Fruit fly (Drosophila melanogaster) whole organism, embryonic: ENCODE data around the gene Mks1.

Experiments
- Atf3 ChIP-seq: fragments of 200-800 bp; sonication (Bioruptor generic); optimal IDR thresholded peaks from 3 replicates; lab custom pipeline; 2016; ENCODE audit warnings: missing biosample characterization, missing genetic modification characterization
- B-H2 ChIP-seq: fragments of 200-800 bp; sonication (Bioruptor generic); optimal IDR thresholded peaks from 2 replicates; lab custom pipeline; 2018; ENCODE audit warnings: missing biosample characterization, mild to moderate bottlenecking, missing genetic modification characterization
- BtbVII ChIP-seq: fragments of 200-800 bp; sonication (Bioruptor generic); optimal IDR thresholded peaks from 3 replicates; lab custom pipeline; 2017; ENCODE audit warnings: missing biosample characterization, mild to moderate bottlenecking, missing genetic modification characterization
- CG10147 ChIP-seq: fragments of 200-800 bp; sonication (Bioruptor generic); optimal IDR thresholded peaks from 2 replicates; lab custom pipeline; 2019; ENCODE audit warnings: missing biosample characterization, mild to moderate bottlenecking, missing genetic modification characterization, moderate library complexity
- CG12299 ChIP-seq: fragments of 200-800 bp; sonication (Bioruptor generic); optimal IDR thresholded peaks from 2 replicates; lab custom pipeline; 2018; ENCODE audit warnings: missing biosample characterization, mild to moderate bottlenecking, missing genetic modification characterization
- CG1233 ChIP-seq: fragments of 200-800 bp; sonication (Bioruptor generic); optimal IDR thresholded peaks from 4 replicates; lab custom pipeline; 2018; ENCODE audit warnings: missing biosample characterization, mild to moderate bottlenecking, missing genetic modification characterization
- CG13775 ChIP-seq: fragments of 200-800 bp; sonication (Bioruptor generic); optimal IDR thresholded peaks from 3 replicates; lab custom pipeline; 2017; ENCODE audit warnings: missing biosample characterization, mild to moderate bottlenecking, missing genetic modification characterization
- CG1603 ChIP-seq: fragments of 200-800 bp; sonication (Bioruptor generic); optimal IDR thresholded peaks from 2 replicates; lab custom pipeline; 2019; ENCODE audit warnings: missing biosample characterization, mild to moderate bottlenecking, missing genetic modification characterization, moderate library complexity
- CG17829 ChIP-seq: fragments of 200-800 bp; optimal IDR thresholded peaks from 2 replicates; lab custom pipeline; 2019; ENCODE audit warnings: missing biosample characterization, mild to moderate bottlenecking, missing genetic modification characterization, moderate library complexity
- CG34422 ChIP-seq: fragments of 200-800 bp; sonication (Bioruptor generic); IDR thresholded peaks from 3 replicates; pipeline ENCODE4 v1.3.6; 2022; ENCODE audit warnings: missing biosample characterization, missing genetic modification characterization
- CG4360 ChIP-seq: fragments of 200-800 bp; sonication (Bioruptor generic); IDR thresholded peaks from 2 replicates; pipeline ENCODE4 v1.3.6; 2022; ENCODE audit warnings: missing biosample characterization, missing genetic modification characterization
- CG4820 ChIP-seq: fragments of 200-800 bp; sonication (Bioruptor generic); optimal IDR thresholded peaks from 3 replicates; lab custom pipeline; 2016; ENCODE audit warnings: missing biosample characterization, missing genetic modification characterization
- CG6765 ChIP-seq: fragments of 200-800 bp; sonication (Bioruptor generic); optimal IDR thresholded peaks from 3 replicates; lab custom pipeline; 2017; ENCODE audit warnings: missing biosample characterization, mild to moderate bottlenecking, missing genetic modification characterization
- CG7372 ChIP-seq: fragments of 200-800 bp; sonication (Bioruptor generic); IDR thresholded peaks from 2 replicates; pipeline ENCODE4 v1.3.6; 2022; ENCODE audit warnings: missing biosample characterization, missing genetic modification characterization
- CG7556 ChIP-seq: fragments of 200-800 bp; sonication (Bioruptor generic); optimal IDR thresholded peaks from 2 replicates; lab custom pipeline; 2017; ENCODE audit warnings: missing biosample characterization, mild to moderate bottlenecking, missing genetic modification characterization
- CG8924 ChIP-seq: fragments of 200-800 bp; optimal IDR thresholded peaks from 3 replicates; lab custom pipeline; 2019; ENCODE audit warnings: missing biosample characterization, mild to moderate bottlenecking, missing genetic modification characterization, moderate library complexity
- CG9817 ChIP-seq: fragments of 200-800 bp; sonication (Bioruptor generic); optimal IDR thresholded peaks from 2 replicates; lab custom pipeline; 2018; ENCODE audit warnings: missing biosample characterization, mild to moderate bottlenecking, missing genetic modification characterization, moderate library complexity
- D ChIP-seq, 2 experiments: fragments of 200-800 bp in 1 of 2; fragments of >200 bp in 1 of 2; sonication (Bioruptor generic) in 1 of 2; optimal IDR thresholded peaks; 2 replicates in 1 of 2; 3 replicates in 1 of 2; lab custom pipeline; 2017; ENCODE audit warnings: mild to moderate bottlenecking in 1 of 2, missing biosample characterization in 1 of 2, missing genetic modification characterization in 1 of 2, missing genetic modification reagents in 1 of 2
- Dbx ChIP-seq: fragments of 200-800 bp; sonication (Bioruptor generic); IDR thresholded peaks from 3 replicates; pipeline ENCODE4 v1.3.6; 2022; ENCODE audit warnings: missing biosample characterization, missing genetic modification characterization
- Dek ChIP-seq: fragments of 200-800 bp; sonication (Bioruptor generic); optimal IDR thresholded peaks from 3 replicates; lab custom pipeline; 2019; ENCODE audit warnings: missing biosample characterization, mild to moderate bottlenecking, missing genetic modification characterization, moderate library complexity
- E2f2 ChIP-seq: fragments of 200-800 bp; sonication (Bioruptor generic); IDR thresholded peaks from 2 replicates; pipeline ENCODE4 v1.3.6; 2022; ENCODE audit warnings: missing biosample characterization, missing genetic modification characterization
- Ets65A ChIP-seq: fragments of 200-800 bp; sonication (Bioruptor generic); peaks from one replicate; lab custom pipeline; 2016; ENCODE audit warnings: missing biosample characterization, missing genetic modification characterization
- H15 ChIP-seq: fragments of 200-800 bp; sonication (Bioruptor generic); IDR thresholded peaks from 3 replicates; pipeline ENCODE4 v1.3.6; 2022; ENCODE audit warnings: missing biosample characterization, missing genetic modification characterization
- HmgZ ChIP-seq: fragments of 200-800 bp; sonication (Bioruptor generic); optimal IDR thresholded peaks from 2 replicates; lab custom pipeline; 2018; ENCODE audit warnings: missing biosample characterization, mild to moderate bottlenecking, missing genetic modification characterization
- Lhr ChIP-seq: fragments of 200-800 bp; sonication (Bioruptor generic); optimal IDR thresholded peaks from 3 replicates; lab custom pipeline; 2017; ENCODE audit warnings: mild to moderate bottlenecking, missing biosample characterization, missing genetic modification reagents, missing genetic modification characterization
- MTF-1 ChIP-seq: fragments of 200-800 bp; sonication (Bioruptor generic); optimal IDR thresholded peaks from 2 replicates; lab custom pipeline; 2018; ENCODE audit warnings: missing biosample characterization, mild to moderate bottlenecking, missing genetic modification characterization, borderline replicate concordance
- Meics ChIP-seq: fragments of 200-800 bp; sonication (Bioruptor generic); optimal IDR thresholded peaks from 2 replicates; lab custom pipeline; 2017; ENCODE audit warnings: missing biosample characterization, mild to moderate bottlenecking, missing genetic modification characterization
- NFAT ChIP-seq: fragments of 200-800 bp; sonication (Bioruptor generic); IDR thresholded peaks from 2 replicates; pipeline ENCODE4 v1.3.6; 2022; ENCODE audit warnings: missing biosample characterization, missing genetic modification characterization
- ab ChIP-seq: fragments of 200-800 bp; sonication (Bioruptor generic); optimal IDR thresholded peaks from 2 replicates; lab custom pipeline; 2016; ENCODE audit warnings: missing biosample characterization, missing genetic modification characterization
- abd-A ChIP-seq: fragments of 200-800 bp; sonication (Bioruptor generic); optimal IDR thresholded peaks from 3 replicates; lab custom pipeline; 2019; ENCODE audit warnings: missing biosample characterization, mild to moderate bottlenecking, missing genetic modification characterization, moderate library complexity
- al ChIP-seq: fragments of 200-800 bp; sonication (Bioruptor generic); IDR thresholded peaks from 2 replicates; pipeline ENCODE4 v1.3.6; 2022; ENCODE audit warnings: missing biosample characterization, missing genetic modification characterization
- ap ChIP-seq: fragments of 200-800 bp; sonication (Bioruptor generic); IDR thresholded peaks from 2 replicates; pipeline ENCODE4 v1.3.6; 2022; ENCODE audit warnings: missing biosample characterization, missing genetic modification characterization
- btn ChIP-seq: fragments of 200-800 bp; sonication (Bioruptor generic); optimal IDR thresholded peaks from 2 replicates; lab custom pipeline; 2016; ENCODE audit warnings: missing biosample characterization, missing genetic modification characterization
- cwo ChIP-seq: fragments of 200-800 bp; sonication (Bioruptor generic); optimal IDR thresholded peaks from 3 replicates; lab custom pipeline; 2017; ENCODE audit warnings: missing biosample characterization, missing genetic modification characterization, mild to moderate bottlenecking, moderate library complexity, missing genetic modification reagents
- ewg ChIP-seq: fragments of 200-800 bp; sonication (Bioruptor generic); optimal IDR thresholded peaks from 3 replicates; lab custom pipeline; 2017; ENCODE audit warnings: mild to moderate bottlenecking, missing biosample characterization, missing genetic modification reagents, missing genetic modification characterization
- fd96Cb ChIP-seq: fragments of 200-800 bp; sonication (Bioruptor generic); optimal IDR thresholded peaks from 2 replicates; lab custom pipeline; 2018; ENCODE audit warnings: missing biosample characterization, mild to moderate bottlenecking, missing genetic modification characterization, moderate library complexity
- klu ChIP-seq: fragments of 200-800 bp; sonication (Bioruptor generic); IDR thresholded peaks from 2 replicates; pipeline ENCODE4 v1.3.6; 2022; ENCODE audit warnings: missing biosample characterization, missing genetic modification characterization
- nom ChIP-seq: fragments of 200-800 bp; sonication (Bioruptor generic); optimal IDR thresholded peaks from 2 replicates; lab custom pipeline; 2017; ENCODE audit warnings: missing biosample characterization, missing genetic modification characterization, mild to moderate bottlenecking, moderate library complexity, missing genetic modification reagents
- otp ChIP-seq: fragments of 200-800 bp; sonication (Bioruptor generic); IDR thresholded peaks from 3 replicates; pipeline ENCODE4, ENCODE4 v1.3.6; 2022; ENCODE audit warnings: missing biosample characterization, missing genetic modification characterization
- pan ChIP-seq, 4 experiments: fragments of >200 bp in 3 of 4; fragments of 200-800 bp in 1 of 4; sonication (Bioruptor generic) in 1 of 4; optimal IDR thresholded peaks in 3 of 4; IDR thresholded peaks in 1 of 4; 2 replicates each; pipeline versions ENCODE4 v1.3.6 to Lab custom; 2017 to 2022; ENCODE audit warnings: missing biosample characterization in 2 of 4, missing genetic modification characterization in 2 of 4, mixed read lengths in 1 of 4
- peb ChIP-seq: fragments of 200-800 bp; sonication (Bioruptor generic); IDR thresholded peaks from 2 replicates; pipeline ENCODE4 v1.3.6; 2022; ENCODE audit warnings: missing biosample characterization, missing genetic modification characterization
- phol ChIP-seq: fragments of 200-800 bp; sonication (Bioruptor generic); optimal IDR thresholded peaks from 3 replicates; lab custom pipeline; 2018; ENCODE audit warnings: missing biosample characterization, mild to moderate bottlenecking, missing genetic modification characterization, moderate library complexity
- row ChIP-seq: fragments of 200-800 bp; sonication (Bioruptor generic); IDR thresholded peaks from 3 replicates; pipeline ENCODE4 v1.3.6; 2022; ENCODE audit warnings: missing biosample characterization, missing genetic modification characterization
- seq ChIP-seq: fragments of 200-800 bp; sonication (Bioruptor generic); IDR thresholded peaks from 2 replicates; pipeline ENCODE4 v1.3.6; 2022; ENCODE audit warnings: missing biosample characterization, missing genetic modification characterization
- slbo ChIP-seq: fragments of 200-800 bp; sonication (Bioruptor generic); IDR thresholded peaks from 2 replicates; pipeline ENCODE4 v1.3.6; 2022; ENCODE audit warnings: missing biosample characterization, missing genetic modification characterization
- trh ChIP-seq: fragments of 200-800 bp; sonication (Bioruptor generic); optimal IDR thresholded peaks from 2 replicates; lab custom pipeline; 2016; ENCODE audit warnings: missing biosample characterization, missing genetic modification characterization
- ttk ChIP-seq: fragments of 200-800 bp; sonication (Bioruptor generic); IDR thresholded peaks from 2 replicates; pipeline ENCODE4 v2.1.2; 2022; ENCODE audit warnings: missing biosample characterization, missing genetic modification characterization

Gene Mks1

DNA sequence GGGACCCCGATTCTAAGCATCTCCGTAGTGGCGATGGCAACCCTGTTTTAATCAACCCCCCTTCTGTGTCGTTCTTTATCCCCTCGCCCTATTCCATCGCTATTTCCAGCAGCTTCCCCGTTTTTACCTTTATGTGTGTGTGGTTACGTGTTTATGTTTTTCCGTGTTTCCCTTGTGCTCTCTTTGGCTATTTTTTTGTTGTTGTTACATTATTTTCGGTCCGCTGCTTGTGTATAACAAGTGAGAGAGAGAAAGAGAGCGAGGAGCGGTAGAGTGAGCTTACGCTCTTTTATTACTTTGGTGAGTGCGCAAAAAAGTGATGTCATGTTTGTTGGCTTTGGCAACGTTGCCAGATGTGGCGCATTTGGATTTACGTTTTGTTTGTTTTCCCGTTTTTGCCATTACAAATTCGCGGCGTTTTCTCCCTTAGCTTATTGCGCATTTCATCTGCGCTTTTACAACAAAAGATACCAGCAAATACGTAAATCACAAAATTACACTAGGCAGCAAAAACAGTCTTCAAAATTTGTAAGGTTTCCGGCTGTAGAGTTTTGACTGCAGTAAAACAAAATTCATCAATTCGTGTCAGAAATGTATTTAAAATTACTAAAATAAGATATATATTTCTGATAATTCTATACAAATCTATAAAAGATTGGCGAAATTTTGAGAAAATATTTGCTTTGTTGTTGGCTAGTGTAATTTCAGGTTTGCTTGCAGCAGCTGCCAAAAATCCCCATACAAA, 26.0 kb downstream of the Mks1 start (continued):
- TF ChIP-seq CG17829 (tag; lab: Kevin White, UChicago) (peak; percentile 36), otp (0 out of 3 replicates have a peak, but pooled peaks have one; percentile 54), peb (GFP tag; lab: Robert Waterston, UW) (peak; percentile 15; the same call in 1 of the 2 replicates), btn (no peak), trh (no peak), CG8924 (tag; lab: Kevin White, UChicago) (peak; percentile 58), Atf3 (peak; percentile 68), ewg (GFP tag; lab: Kevin White, UChicago) (peak; percentile 46), fd96Cb (peak; percentile 40), phol (tag; lab: Kevin White, UChicago) (peak; percentile 53), ab (GFP tag; lab: Kevin White, UChicago) (no peak), Meics (peak; percentile 78), D (optimal IDR thresholded peaks at IDR 0.05; lab: Kevin White, UChicago) (no peak), D (GFP tag; optimal IDR thresholded peaks at IDR 0.05; lab: Kevin White, UChicago) (peak; percentile 25), seq (GFP tag; lab: Robert Waterston, UW) (peak; percentile 67), BtbVII (peak; percentile 52), pan (optimal IDR thresholded peaks at IDR 0.05; lab: Kevin White, UChicago) (no peak), pan (GFP tag; optimal IDR thresholded peaks at IDR 0.05 in 1 of 2, IDR thresholded peaks at IDR 0.05 in 1 of 2) (peak in 1 of 2 experiments; percentile 79), nom (GFP tag; lab: Kevin White, UChicago) (peak; percentile 32), cwo (GFP tag; lab: Kevin White, UChicago) (peak; percentile 62), Lhr (no peak), E2f2 (GFP tag; lab: Robert Waterston, UW) (peak; percentile 59; the same call in 1 of the 2 replicates), abd-A (tag; lab: Kevin White, UChicago) (peak; percentile 93), H15 (GFP tag; lab: Robert Waterston, UW) (peak; percentile 58; the same call in 1 of the 3 replicates), row (GFP tag; lab: Robert Waterston, UW) (peak; percentile 78), CG4820 (GFP tag; lab: Kevin White, UChicago) (peak; percentile 18), HmgZ (tag; lab: Kevin White, UChicago) (no peak), NFAT (peak; percentile 23; the same call in 1 of the 2 replicates), Ets65A (GFP tag; lab: Kevin White, UChicago) (peak; percentile 76), CG10147 (GFP tag; lab: Kevin White, UChicago) (peak; percentile 71), CG7372 (GFP tag; lab: Robert Waterston, UW) (peak; percentile 50; the same call in 1 of the 2 replicates), CG1603 (tag; lab: Kevin White, UChicago) (peak; percentile 16), CG6765 (no peak), CG1233 (GFP tag; lab: Kevin White, UChicago) (peak; percentile 56), B-H2 (GFP tag; lab: Kevin White, UChicago) (peak; percentile 17), CG12299 (peak; percentile 57), CG13775 (peak; percentile 56), CG9817 (tag; lab: Kevin White, UChicago) (peak; percentile 59), CG7556 (GFP tag; lab: Kevin White, UChicago) (peak; percentile 47), ap (GFP tag; lab: Robert Waterston, UW) (peak; percentile 37; the same call in 1 of the 2 replicates), klu (GFP tag; lab: Robert Waterston, UW) (peak; percentile 59; the same call in 1 of the 2 replicates), MTF-1 (GFP tag; lab: Kevin White, UChicago) (peak; percentile 15), CG34422 (GFP tag; lab: Robert Waterston, UW) (peak; percentile 47; the same call in 1 of the 3 replicates), al (GFP tag; lab: Robert Waterston, UW) (peak; percentile 72), ttk (GFP tag; lab: Robert Waterston, UW) (peak; percentile 63), slbo (GFP tag; lab: Robert Waterston, UW) (peak; percentile 86), Dek (tag; lab: Kevin White, UChicago) (peak; percentile 27), CG4360 (0 out of 2 replicates have a peak, but pooled peaks have one; percentile 25), Dbx (GFP tag; lab: Robert Waterston, UW) (peak; percentile 78)
